Worm (Caenorhabditis elegans): ENCODE measurements around the gene F53H4.4.

Gene F53H4.4

ce11 chrX:15865868-15866555, at the start of gene F53H4.4, which contains the start of gene csb-1:
F53H4.4 (plus strand) TSS chrX:15866387.
csb-1 (minus strand) TSS chrX:15865918.
- TF ChIP-seq F23B12.7 (tag; optimal IDR thresholded peaks at IDR 0.05; ENCODE audit: insufficient read depth) (peak; percentile 66), sptf-2 (GFP tag; optimal IDR thresholded peaks at IDR 0.05) (no peak), nhr-179 (tag; optimal IDR thresholded peaks at IDR 0.05) (no peak), K11D2.4 (GFP tag; IDR thresholded peaks at IDR 0.05) (peak; percentile 49; the same call in 1 of the 2 replicates), aptf-2 (GFP tag; conservative IDR thresholded peaks at IDR 0.05) (no peak), ceh-79 (tag; optimal IDR thresholded peaks at IDR 0.05) (no peak), somi-1 (GFP tag; optimal IDR thresholded peaks at IDR 0.05) (no peak), lin-54 (GFP tag; optimal IDR thresholded peaks at IDR 0.05) (no peak), ztf-22 (GFP tag; optimal IDR thresholded peaks at IDR 0.05) (no peak), ztf-26 (tag; optimal IDR thresholded peaks at IDR 0.05) (no peak), let-526 (GFP tag; IDR thresholded peaks at IDR 0.05) (no peak), pha-4 (tag; optimal IDR thresholded peaks at IDR 0.05) (peak; percentile 74), repo-1 (tag; optimal IDR thresholded peaks at IDR 0.05) (no peak), mcd-1 (GFP tag; IDR thresholded peaks at IDR 0.05) (peak; percentile 96), zfh-2 (GFP tag; conservative IDR thresholded peaks at IDR 0.05) (no peak), ztf-6 (GFP tag; IDR thresholded peaks at IDR 0.05) (no peak), efl-1 (GFP tag; optimal IDR thresholded peaks at IDR 0.05) (no peak), athp-1 (tag; optimal IDR thresholded peaks at IDR 0.05) (no peak), rec-8 (tag; optimal IDR thresholded peaks at IDR 0.05) (no peak), lin-40 (tag; optimal IDR thresholded peaks at IDR 0.05) (peak; percentile 55), dpl-1 (GFP tag; optimal IDR thresholded peaks at IDR 0.05) (no peak), Y79H2A.3 (GFP tag; conservative IDR thresholded peaks at IDR 0.05) (no peak), hlh-26 (GFP tag; conservative IDR thresholded peaks at IDR 0.05) (no peak), hmg-20 (GFP tag; IDR thresholded peaks at IDR 0.05) (no peak), lin-26 (GFP tag; IDR thresholded peaks at IDR 0.05) (no peak), ceh-40 (GFP tag; IDR thresholded peaks at IDR 0.05) (no peak), F37B4.10 (GFP tag; IDR thresholded peaks at IDR 0.05) (no peak), chd-7 (tag; optimal IDR thresholded peaks at IDR 0.05) (no peak), snpc-1.1 (tag; optimal IDR thresholded peaks at IDR 0.05; ENCODE audit: insufficient read depth) (no peak), ztf-3 (GFP tag; optimal IDR thresholded peaks at IDR 0.05) (no peak), Y53F4B.3 (GFP tag; IDR thresholded peaks at IDR 0.05) (no peak), nhr-80 (tag; optimal IDR thresholded peaks at IDR 0.05) (peak; percentile 58), attf-3 (GFP tag; conservative IDR thresholded peaks at IDR 0.05) (no peak), ztf-18 (tag; optimal IDR thresholded peaks at IDR 0.05) (peak; percentile 47), pbrm-1 (GFP tag; IDR thresholded peaks at IDR 0.05) (no peak), mes-4 (tag; optimal IDR thresholded peaks at IDR 0.05) (no peak), B0336.3 (GFP tag; IDR thresholded peaks at IDR 0.05) (no peak), Y53G8AR.9 (GFP tag; conservative IDR thresholded peaks at IDR 0.05) (no peak), T26A5.8 (tag; optimal IDR thresholded peaks at IDR 0.05) (no peak), hlh-12 (tag; optimal IDR thresholded peaks at IDR 0.05) (no peak), F10E7.11 (tag; optimal IDR thresholded peaks at IDR 0.05) (no peak), Y67H2A.10 (GFP tag; conservative IDR thresholded peaks at IDR 0.05) (no peak), mxl-1 (tag; optimal IDR thresholded peaks at IDR 0.05) (no peak), dox-1 (GFP tag; IDR thresholded peaks at IDR 0.05) (peak; percentile 83), tbx-9 (tag; optimal IDR thresholded peaks at IDR 0.05; ENCODE audit: borderline replicate concordance) (no peak), ekl-4 (GFP tag; IDR thresholded peaks at IDR 0.05) (no peak), aptf-3 (GFP tag; IDR thresholded peaks at IDR 0.05) (no peak), Y56A3A.18 (GFP tag; IDR thresholded peaks at IDR 0.05) (no peak), let-607 (tag; optimal IDR thresholded peaks at IDR 0.05) (peak in 1 of 2 experiments; percentile 66)
